Worm (Caenorhabditis elegans): Measurements from ENCODE around the gene tbx-39.
"Not testable (repeated sequence)": the region's sequence is repeated elsewhere in the genome, so short reads cannot be mapped to it uniquely, and the experiment has no call there.

DNA sequence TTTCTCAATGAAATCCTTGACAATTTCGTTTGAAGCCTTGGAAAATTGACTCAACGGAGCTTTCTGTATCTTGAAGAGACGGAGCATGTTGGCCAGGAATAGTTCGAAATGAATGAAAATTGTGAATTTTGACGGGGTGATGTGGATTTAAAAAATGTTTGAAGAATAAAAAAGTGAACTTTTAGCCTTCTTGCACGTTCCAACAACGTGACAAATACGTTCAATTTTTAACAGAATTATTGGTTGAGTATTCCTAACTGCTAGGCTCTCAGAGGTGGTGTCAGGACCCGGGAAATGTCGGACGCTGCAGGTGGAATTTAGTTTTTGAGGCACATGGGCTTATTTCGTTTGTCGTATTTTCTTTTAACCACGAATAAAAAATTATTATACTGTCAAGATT, 12.1 kb upstream of the tbx-39 start, which contains the start of gene Y73F8A.12:
- not testable (repeated sequence) for TF ChIP-seq elt-3, nhr-6, elt-1, nhr-12 (tag; optimal IDR thresholded peaks at IDR 0.05)
